Worm (Caenorhabditis elegans): ENCODE measurements around the gene acl-1.

- TF ChIP-seq akir-1 (GFP tag; optimal IDR thresholded peaks at IDR 0.05) (no peak), ama-1 (optimal IDR thresholded peaks at IDR 0.05) (no peak), ama-1 (GFP tag; optimal IDR thresholded peaks at IDR 0.05) (no peak), nhr-179 (tag; optimal IDR thresholded peaks at IDR 0.05) (no peak), snpc-4 (GFP tag; optimal IDR thresholded peaks at IDR 0.05) (no peak), snpc-4 (tag; optimal IDR thresholded peaks at IDR 0.05) (no peak), tlf-1 (GFP tag; optimal IDR thresholded peaks at IDR 0.05) (no peak), cebp-2 (GFP tag; IDR thresholded peaks at IDR 0.05) (no peak), tbx-9 (tag; optimal IDR thresholded peaks at IDR 0.05; ENCODE audit: borderline replicate concordance) (no peak), ZK185.1 (tag; optimal IDR thresholded peaks at IDR 0.05; ENCODE audit: poor library complexity, severe bottlenecking) (no peak), F10E7.11 (tag; optimal IDR thresholded peaks at IDR 0.05) (no peak), somi-1 (GFP tag; optimal IDR thresholded peaks at IDR 0.05) (no peak), rcor-1 (GFP tag; IDR thresholded peaks at IDR 0.05) (no peak), tbp1 (GFP tag; optimal IDR thresholded peaks at IDR 0.05) (no peak), ztf-26 (tag; optimal IDR thresholded peaks at IDR 0.05) (no peak)
Observed at ce11 chrX:15860556-15861008, 10.9 kb downstream of the acl-1 start, which contains the start of gene F53H4.6.

All from whole organism, young adult.